Worm (Caenorhabditis elegans): ENCODE measurements around the gene R151.1.

Gene R151.1

DNA sequence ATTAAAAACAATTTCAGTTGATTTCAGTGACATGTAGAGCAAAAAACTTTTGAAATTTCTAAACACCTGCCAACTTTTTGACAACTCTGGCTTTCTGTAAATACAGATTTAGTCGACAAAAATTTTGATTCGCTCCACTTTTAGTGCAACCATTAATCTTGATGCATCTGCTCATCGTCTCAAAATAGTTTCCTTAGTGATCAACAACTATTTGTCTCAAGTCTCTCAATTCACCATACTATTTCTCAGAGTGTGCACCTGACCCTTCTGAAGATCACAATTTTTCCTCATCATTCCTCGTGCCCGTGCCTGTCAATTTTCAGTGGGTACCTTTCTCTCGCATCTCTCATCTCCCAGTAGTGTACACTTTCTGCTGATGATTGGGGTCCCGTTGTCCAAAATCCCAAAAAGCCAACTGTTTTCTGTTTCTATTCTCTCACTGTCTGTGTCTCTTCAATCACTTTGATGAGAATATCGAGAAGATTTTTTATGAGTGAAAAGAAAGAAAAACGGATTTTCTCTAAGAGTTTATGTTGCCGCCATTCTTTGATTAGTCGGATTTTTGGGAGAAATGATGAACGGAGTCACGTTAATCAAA, 697 bp downstream of the R151.1 start (continued):
- no peak for TF ChIP-seq R02D3.7 (tag; optimal IDR thresholded peaks at IDR 0.05)
- peak in 1 of 2 experiments; percentile 18 for TF ChIP-seq lsy-2 (tag; optimal IDR thresholded peaks at IDR 0.05)
- no peak for TF ChIP-seq hif-1 (tag; optimal IDR thresholded peaks at IDR 0.05)
- TF ChIP-seq unc-39 (tag; optimal IDR thresholded peaks at IDR 0.05): no peak

DNA sequence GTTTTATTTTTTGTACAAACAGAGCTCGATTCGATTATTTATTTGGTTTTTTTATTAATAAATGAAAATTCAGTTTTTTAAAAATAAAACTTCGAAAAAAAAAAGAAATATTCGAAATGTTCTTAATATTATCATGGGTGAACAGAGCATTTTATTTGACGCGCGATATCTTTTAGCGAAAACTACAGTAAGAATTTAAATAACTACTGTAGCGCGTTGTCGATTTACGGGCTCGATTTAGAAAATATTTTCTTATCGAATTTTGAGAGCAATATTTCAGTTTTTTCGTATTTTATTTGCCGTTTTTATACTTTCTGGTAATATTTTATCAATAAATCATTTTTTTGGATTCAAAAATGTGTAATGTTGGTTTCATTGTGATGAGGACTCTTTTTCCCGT, 4.8 kb downstream of the R151.1 start:
- TF ChIP-seq R02D3.7 (tag; optimal IDR thresholded peaks at IDR 0.05): peak; percentile 65
- TF ChIP-seq lsy-2 (tag; optimal IDR thresholded peaks at IDR 0.05): peak in 1 of 2 experiments; percentile 52
- TF ChIP-seq daf-16 (GFP tag; optimal IDR thresholded peaks at IDR 0.05): no peak
- peak; percentile 1 for TF ChIP-seq daf-16 (tag; optimal IDR thresholded peaks at IDR 0.05)
- no peak for TF ChIP-seq lin-13 (GFP tag; optimal IDR thresholded peaks at IDR 0.05)
- peak; percentile 16 for TF ChIP-seq duxl-1 (tag; optimal IDR thresholded peaks at IDR 0.05; ENCODE audit: poor library complexity)
- TF ChIP-seq nhr-102 (tag; optimal IDR thresholded peaks at IDR 0.05): peak; percentile 23
- TF ChIP-seq pha-4 (GFP tag; IDR thresholded peaks at IDR 0.05): no peak
- no peak for TF ChIP-seq pha-4 (tag; optimal IDR thresholded peaks at IDR 0.05)

DNA sequence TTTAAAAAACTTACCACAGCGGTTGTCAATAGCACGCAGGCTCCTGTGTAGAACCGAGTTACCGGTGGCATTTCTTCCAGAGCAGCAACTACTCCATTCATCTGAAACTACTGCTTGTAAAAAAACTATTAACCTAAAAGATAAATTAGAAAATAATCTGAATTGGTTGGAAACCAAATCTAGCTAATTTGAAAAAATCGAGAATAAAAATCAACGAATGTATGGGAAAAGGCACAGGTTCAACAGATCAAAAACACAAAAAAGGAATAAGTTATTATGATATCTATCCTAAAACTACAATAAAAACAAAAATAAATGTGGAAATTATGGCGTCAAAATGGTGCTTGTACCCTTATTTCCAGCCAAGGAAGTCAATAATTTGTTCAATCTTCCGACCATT, 6.7 kb downstream of the R151.1 start, which contains the start of gene der-2:
Gene der-2 (minus strand): TSS at position 101 of the 400 bp plus-strand sequence.
- TF ChIP-seq ceh-44 (GFP tag; IDR thresholded peaks at IDR 0.05) (no peak), ama-1 (optimal IDR thresholded peaks at IDR 0.05) (no peak), hif-1 (tag; optimal IDR thresholded peaks at IDR 0.05) (no peak), mdt-29 (GFP tag; IDR thresholded peaks at IDR 0.05) (no peak), hmg-1.1 (GFP tag; IDR thresholded peaks at IDR 0.05) (no peak), hlh-11 (tag; optimal IDR thresholded peaks at IDR 0.05) (no peak), nhr-42 (GFP tag; IDR thresholded peaks at IDR 0.05) (no peak), unc-39 (tag; optimal IDR thresholded peaks at IDR 0.05) (no peak), sdz-12 (GFP tag; optimal IDR thresholded peaks at IDR 0.05) (no peak), lin-39 (tag; optimal IDR thresholded peaks at IDR 0.05) (no peak), madf-5 (GFP tag; IDR thresholded peaks at IDR 0.05) (no peak), daf-16 (GFP tag; optimal IDR thresholded peaks at IDR 0.05) (no peak), daf-16 (tag; optimal IDR thresholded peaks at IDR 0.05) (no peak), zag-1 (tag; optimal IDR thresholded peaks at IDR 0.05) (no peak), mxl-3 (GFP tag; optimal IDR thresholded peaks at IDR 0.05) (no peak)

DNA sequence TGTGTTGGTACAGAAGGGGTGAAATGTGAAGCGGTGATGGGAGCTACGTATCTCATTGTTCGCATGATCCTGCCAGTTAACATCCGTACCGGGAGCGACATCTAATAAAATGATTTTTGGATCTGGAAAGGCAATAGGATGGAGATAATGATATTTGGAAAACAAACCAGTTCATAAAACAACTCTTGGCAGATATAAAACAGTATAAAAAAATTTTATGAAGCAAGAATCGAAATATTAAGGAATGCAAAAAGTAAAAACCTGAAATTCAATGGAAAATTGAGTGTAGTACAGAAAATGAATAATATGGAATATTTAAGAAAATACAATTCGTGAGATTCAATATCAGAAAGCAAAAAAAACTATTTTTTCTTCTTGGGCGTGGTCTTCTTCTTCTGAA, 10.3 kb downstream of the R151.1 start, which contains the start of gene hsp-75:
Gene hsp-75 (minus strand): TSS at position 101 of the 400 bp plus-strand sequence.
- no peak for TF ChIP-seq pha-4 (GFP tag; IDR thresholded peaks at IDR 0.05)
- no peak for TF ChIP-seq pha-4 (tag; optimal IDR thresholded peaks at IDR 0.05)
- no peak for TF ChIP-seq mdl-1 (tag; optimal IDR thresholded peaks at IDR 0.05)
- TF ChIP-seq duxl-1 (tag; optimal IDR thresholded peaks at IDR 0.05; ENCODE audit: poor library complexity): no peak
- TF ChIP-seq ztf-7 (tag; optimal IDR thresholded peaks at IDR 0.05): no peak
- TF ChIP-seq spr-1 (tag; optimal IDR thresholded peaks at IDR 0.05): no peak
- TF ChIP-seq dmd-6 (GFP tag; IDR thresholded peaks at IDR 0.05): no peak
- no peak for TF ChIP-seq Y5F2A.4 (GFP tag; optimal IDR thresholded peaks at IDR 0.05)
- TF ChIP-seq F37D6.2 (tag; optimal IDR thresholded peaks at IDR 0.05): no peak
- no peak for TF ChIP-seq ceh-44 (GFP tag; IDR thresholded peaks at IDR 0.05)
- no peak for TF ChIP-seq zip-11 (GFP tag; IDR thresholded peaks at IDR 0.05)
- TF ChIP-seq vab-7 (GFP tag; IDR thresholded peaks at IDR 0.05): no peak
- no peak for TF ChIP-seq daf-8 (GFP tag; IDR thresholded peaks at IDR 0.05)

DNA sequence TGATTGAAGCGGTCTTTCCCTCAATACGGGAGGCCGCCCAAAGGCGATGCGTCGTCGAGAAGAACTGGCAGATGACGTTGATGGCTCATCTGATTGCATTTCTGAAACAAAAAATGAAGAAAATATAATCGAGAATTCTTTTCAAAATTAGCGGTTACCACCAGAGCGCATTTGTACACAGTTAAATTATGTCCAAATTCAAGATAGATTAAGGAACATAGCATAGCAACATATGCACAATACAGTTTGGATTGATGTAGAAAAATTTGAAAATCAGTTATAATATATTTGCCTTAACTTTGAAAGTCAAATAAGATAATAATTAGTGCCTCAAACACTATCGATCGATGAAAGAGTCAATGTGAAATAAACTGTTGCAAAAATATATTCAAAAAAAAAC, 13.4 kb downstream of the R151.1 start, which contains the start of gene R151.8:
Gene R151.8 (minus strand): TSS at position 101 of the 400 bp plus-strand sequence.
- TF ChIP-seq ZK337.2 (GFP tag; IDR thresholded peaks at IDR 0.05): no peak
- TF ChIP-seq dve-1 (tag; optimal IDR thresholded peaks at IDR 0.05; ENCODE audit: insufficient read depth): no peak
- TF ChIP-seq nhr-76 (tag; optimal IDR thresholded peaks at IDR 0.05): no peak
- no peak for TF ChIP-seq ceh-28 (tag; optimal IDR thresholded peaks at IDR 0.05)
